Worm (Caenorhabditis elegans) whole organism, L2 larva: ENCODE measurements around the gene T20D3.5.

Experiments used
- C34F6.9 ChIP-seq: fragments of 150-350 bp; optimal IDR thresholded peaks from 2 replicates; lab custom pipeline; 2014; ENCODE audit warnings: missing biosample characterization, missing genetic modification characterization
- R02D3.7 ChIP-seq: fragments of 150-350 bp; optimal IDR thresholded peaks from 2 replicates; lab custom pipeline; 2014; ENCODE audit warnings: missing biosample characterization, missing genetic modification characterization
- Y55F3AM.14 ChIP-seq: fragments of 200-800 bp; sonication (Bioruptor generic); optimal IDR thresholded peaks from 2 replicates; lab custom pipeline; 2018; ENCODE audit warnings: mild to moderate bottlenecking, missing genetic modification characterization, missing compliant biosample characterization
- alr-1 ChIP-seq: fragments of 150-350 bp; optimal IDR thresholded peaks from 2 replicates; lab custom pipeline; 2014; ENCODE audit warnings: missing biosample characterization, missing genetic modification characterization
- aly-2 ChIP-seq: fragments of 150-350 bp; optimal IDR thresholded peaks from 2 replicates; lab custom pipeline; 2014; ENCODE audit warnings: missing biosample characterization, missing genetic modification characterization
- ama-1 ChIP-seq: fragments of 150-350 bp; optimal IDR thresholded peaks from 2 replicates; lab custom pipeline; 2018; ENCODE audit warnings: inconsistent platforms
- blmp-1 ChIP-seq: sonication (generic microtip); optimal IDR thresholded peaks from 2 replicates; lab custom pipeline; 2017; ENCODE audit warnings: missing genetic modification characterization, mild to moderate bottlenecking, missing compliant biosample characterization, antibody characterized with exemption, moderate library complexity; ENCODE audit not compliant: insufficient read depth
- ceh-82 ChIP-seq: fragments of 150-350 bp; optimal IDR thresholded peaks from 2 replicates; lab custom pipeline; 2014; ENCODE audit warnings: missing biosample characterization, missing genetic modification characterization
- crh-2 ChIP-seq: sonication (generic microtip); optimal IDR thresholded peaks from 2 replicates; lab custom pipeline; 2017; ENCODE audit warnings: missing biosample characterization, missing genetic modification characterization
- dmd-4 ChIP-seq: sonication (generic microtip); optimal IDR thresholded peaks from 2 replicates; lab custom pipeline; 2017; ENCODE audit warnings: missing biosample characterization, missing genetic modification characterization
- fos-1 ChIP-seq: fragments of 150-350 bp; optimal IDR thresholded peaks from 2 replicates; lab custom pipeline; 2014; ENCODE audit warnings: missing biosample characterization, missing genetic modification characterization
- gmeb-1 ChIP-seq: fragments of 150-350 bp; optimal IDR thresholded peaks from 2 replicates; lab custom pipeline; 2014; ENCODE audit warnings: missing biosample characterization, missing genetic modification characterization
- lin-11 ChIP-seq: fragments of 150-350 bp; sonication (generic microtip); optimal IDR thresholded peaks from 2 replicates; lab custom pipeline; 2014; ENCODE audit warnings: missing biosample characterization, missing genetic modification characterization, inconsistent platforms, mixed read lengths
- lsy-2 ChIP-seq, 2 experiments: fragments of 150-350 bp in 1 of 2; sonication (generic microtip) in 1 of 2; optimal IDR thresholded peaks; 2 replicates each; lab custom pipeline; 2014 to 2017; ENCODE audit warnings: missing biosample characterization in 2 of 2, missing genetic modification characterization in 2 of 2
- mbf-1 ChIP-seq: sonication (generic microtip); optimal IDR thresholded peaks from 2 replicates; lab custom pipeline; 2017; ENCODE audit warnings: missing biosample characterization, missing genetic modification characterization
- nhr-129 ChIP-seq: fragments of 150-350 bp; optimal IDR thresholded peaks from 2 replicates; lab custom pipeline; 2014; ENCODE audit warnings: missing biosample characterization, missing genetic modification characterization
- nhr-23 ChIP-seq: fragments of 150-350 bp; optimal IDR thresholded peaks from 2 replicates; lab custom pipeline; 2014; ENCODE audit warnings: missing biosample characterization, missing genetic modification reagents, missing genetic modification characterization
- nhr-237 ChIP-seq: fragments of 150-350 bp; optimal IDR thresholded peaks from 2 replicates; lab custom pipeline; 2014; ENCODE audit warnings: missing biosample characterization, missing genetic modification characterization
- nhr-6 ChIP-seq: fragments of 150-350 bp; optimal IDR thresholded peaks from 2 replicates; lab custom pipeline; 2014; ENCODE audit warnings: missing biosample characterization, missing genetic modification characterization
- sma-3 ChIP-seq: sonication (generic microtip); optimal IDR thresholded peaks from 2 replicates; lab custom pipeline; 2016; ENCODE audit warnings: missing genetic modification reagents, missing genetic modification characterization, missing compliant biosample characterization
- sma-9 ChIP-seq, 2 experiments: fragments of 150-350 bp in 1 of 2; sonication (generic microtip) in 1 of 2; optimal IDR thresholded peaks; 2 replicates each; lab custom pipeline; 2014 to 2016; ENCODE audit warnings: missing genetic modification characterization in 2 of 2, mild to moderate bottlenecking in 1 of 2, missing biosample characterization in 1 of 2, missing compliant biosample characterization in 1 of 2, missing genetic modification reagents in 1 of 2, moderate library complexity in 1 of 2
- unc-55 ChIP-seq: fragments of 150-350 bp; sonication (generic microtip); optimal IDR thresholded peaks from 3 replicates; lab custom pipeline; 2014; ENCODE audit warnings: missing biosample characterization, missing genetic modification reagents, missing genetic modification characterization
- unc-62 ChIP-seq: fragments of 150-350 bp; optimal IDR thresholded peaks from 2 replicates; lab custom pipeline; 2014; ENCODE audit warnings: missing biosample characterization, missing genetic modification reagents, missing genetic modification characterization
- zag-1 ChIP-seq: fragments of 150-350 bp; optimal IDR thresholded peaks from 2 replicates; lab custom pipeline; 2014; ENCODE audit warnings: missing biosample characterization, missing genetic modification characterization
- ztf-1 ChIP-seq: fragments of 200-800 bp; sonication (Bioruptor generic); conservative IDR thresholded peaks from 2 replicates; pipeline ENCODE4 v1.3.6; 2022; ENCODE audit warnings: missing genetic modification characterization, missing compliant biosample characterization
- ztf-4 ChIP-seq: fragments of 150-350 bp; optimal IDR thresholded peaks from 2 replicates; lab custom pipeline; 2014; ENCODE audit warnings: missing biosample characterization, missing genetic modification characterization

Gene T20D3.5

DNA sequence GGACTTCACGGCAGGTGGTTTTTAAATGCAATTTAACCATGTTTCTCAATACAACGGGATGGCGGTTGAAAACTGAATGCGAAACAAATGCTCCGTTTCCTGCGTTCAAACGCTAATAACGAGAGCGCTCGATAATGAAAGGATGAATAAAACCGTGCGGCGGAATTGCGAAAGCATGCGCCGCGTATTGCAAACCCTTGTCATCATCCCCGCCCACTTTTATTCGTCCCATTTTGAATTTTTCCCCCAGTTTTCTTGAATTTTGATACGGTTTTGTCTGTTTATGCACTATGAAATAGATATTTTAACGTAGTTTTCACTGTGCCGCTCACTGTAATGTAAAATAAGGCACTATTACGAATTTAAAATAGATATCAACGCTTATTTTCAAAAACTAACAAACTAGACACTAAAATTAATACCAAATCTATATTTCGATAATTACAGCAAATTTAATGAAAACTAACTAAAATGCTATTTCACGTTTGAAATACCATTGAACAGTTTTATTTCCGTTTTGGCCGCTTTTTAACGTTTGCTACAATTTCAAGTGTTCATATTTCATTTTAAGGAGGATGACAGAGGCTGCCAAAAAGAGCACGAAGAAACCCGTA is 20.7 kb upstream of the T20D3.5 start, which contains the start of the genes F49C12.9 and rpn-7 (continued):
- TF ChIP-seq lin-11 (peak; percentile 18), nhr-6 (tag; lab: Kevin White, UChicago) (no peak), ceh-82 (tag; lab: Kevin White, UChicago) (no peak), alr-1 (tag; lab: Kevin White, UChicago) (no peak), mbf-1 (tag; lab: Kevin White, UChicago) (no peak), C34F6.9 (tag; lab: Kevin White, UChicago) (peak; percentile 59), Y55F3AM.14 (GFP tag; lab: Kevin White, UChicago) (no peak), ztf-4 (tag; lab: Kevin White, UChicago) (no peak), nhr-129 (tag; lab: Kevin White, UChicago) (peak; percentile 61), gmeb-1 (peak; percentile 26), sma-3 (GFP tag; lab: Kevin White, UChicago) (peak; percentile 6)

ce11 chrIV:9318147-9318546 is 18.7 kb upstream of the T20D3.5 start:
- TF ChIP-seq nhr-23 (tag; lab: Kevin White, UChicago): no peak

ce11 chrIV:9319080-9319479 is 17.8 kb upstream of the T20D3.5 start, which contains the start of the genes F49C12.11 and nemt-1:
TSS of gene F49C12.11 (plus strand) at chrIV:9319380.
TSS of gene nemt-1 (minus strand) at chrIV:9319439.
- no peak for TF ChIP-seq R02D3.7
- TF ChIP-seq fos-1 (tag; lab: Kevin White, UChicago): no peak
- TF ChIP-seq blmp-1 (tag; lab: Kevin White, UChicago): no peak
- no peak for TF ChIP-seq mbf-1 (tag; lab: Kevin White, UChicago)
- no peak for TF ChIP-seq ceh-82 (tag; lab: Kevin White, UChicago)
- no peak for TF ChIP-seq lin-11
- TF ChIP-seq aly-2 (tag; lab: Kevin White, UChicago): no peak
- no peak for TF ChIP-seq crh-2 (tag; lab: Kevin White, UChicago)
- no peak for TF ChIP-seq unc-62 (GFP tag; lab: Kevin White, UChicago)

ce11 chrIV:9320023-9320422 is 16.8 kb upstream of the T20D3.5 start:
- no peak for TF ChIP-seq dmd-4 (tag; lab: Kevin White, UChicago)
- no peak for TF ChIP-seq ceh-82 (tag; lab: Kevin White, UChicago)
- no peak for TF ChIP-seq unc-55 (GFP tag; lab: Kevin White, UChicago)
- TF ChIP-seq sma-3 (GFP tag; lab: Kevin White, UChicago): no peak
- no peak for TF ChIP-seq mbf-1 (tag; lab: Kevin White, UChicago)

- peak; percentile 59 for TF ChIP-seq unc-55 (GFP tag; lab: Kevin White, UChicago)
- TF ChIP-seq gmeb-1: peak; percentile 7
- no peak for TF ChIP-seq nhr-237
- no peak for TF ChIP-seq ceh-82 (tag; lab: Kevin White, UChicago)
- no peak for TF ChIP-seq zag-1 (tag; lab: Kevin White, UChicago)
- TF ChIP-seq sma-3 (GFP tag; lab: Kevin White, UChicago): no peak
- TF ChIP-seq ztf-1 (GFP tag; lab: Robert Waterston, UW): no peak
- TF ChIP-seq C34F6.9 (tag; lab: Kevin White, UChicago): peak; percentile 70
- TF ChIP-seq lsy-2 (tag; optimal IDR thresholded peaks at IDR 0.05; lab: Kevin White, UChicago): peak in 1 of 2 experiments; percentile 56
- peak; percentile 17 for TF ChIP-seq crh-2 (tag; lab: Kevin White, UChicago)
- peak; percentile 67 for TF ChIP-seq fos-1 (tag; lab: Kevin White, UChicago)
These were observed 15.6 kb upstream of the T20D3.5 start, which contains the start of the genes F49C12.12 and vha-17 for ce11 chrIV:9321039-9321851. TSS of gene F49C12.12 (minus strand) at chrIV:9321089. TSS of gene vha-17 (plus strand) at chrIV:9321801.

- TF ChIP-seq ama-1 (lab: Kevin White, UChicago): peak; percentile 16
- peak; percentile 25 for TF ChIP-seq sma-3 (GFP tag; lab: Kevin White, UChicago)
- peak; percentile 37 for TF ChIP-seq sma-9 (GFP tag; optimal IDR thresholded peaks at IDR 0.05; lab: Kevin White, UChicago)
- no peak for TF ChIP-seq sma-9 (tag; optimal IDR thresholded peaks at IDR 0.05; lab: Kevin White, UChicago)
- TF ChIP-seq zag-1 (tag; lab: Kevin White, UChicago): no peak
- TF ChIP-seq crh-2 (tag; lab: Kevin White, UChicago): peak; percentile 25
These were observed 14.4 kb upstream of the T20D3.5 start for ce11 chrIV:9322489-9322888.
